Fruit fly (Drosophila melanogaster): ENCODE results near the gene Taf4.

The Taf4 gene

dm6 chr3L:16156788-16157208, 43.8 kb downstream of the Taf4 start (continued):
- no peak for TF ChIP-seq so (GFP tag; IDR thresholded peaks at IDR 0.05)
- TF ChIP-seq CG3163 (GFP tag; optimal IDR thresholded peaks at IDR 0.05) = no peak
- TF ChIP-seq CG11560 (tag; IDR thresholded peaks at IDR 0.05) = no peak
- TF ChIP-seq MBD-R2 (GFP tag; IDR thresholded peaks at IDR 0.05) = 0 out of 2 replicates have a peak, but pooled peaks have one; percentile 13
- TF ChIP-seq CG31441 (GFP tag; IDR thresholded peaks at IDR 0.05) = no peak
- no peak for TF ChIP-seq Chrac-16 (GFP tag; optimal IDR thresholded peaks at IDR 0.05)
- TF ChIP-seq pum (GFP tag; optimal IDR thresholded peaks at IDR 0.05) = no peak
- no peak for TF ChIP-seq CG6654 (GFP tag; optimal IDR thresholded peaks at IDR 0.05)
- no peak for TF ChIP-seq Hmx (GFP tag; optimal IDR thresholded peaks at IDR 0.05)
- TF ChIP-seq chinmo (GFP tag; IDR thresholded peaks at IDR 0.05; ENCODE audit: partially characterized antibody) = 0 out of 4 replicates have a peak, but pooled peaks have one; percentile 44
- no peak for TF ChIP-seq h (optimal IDR thresholded peaks at IDR 0.05)
- TF ChIP-seq CG13894 (tag; optimal IDR thresholded peaks at IDR 0.05) = peak; percentile 35
- peak; percentile 57 for TF ChIP-seq sug (tag; optimal IDR thresholded peaks at IDR 0.05)
- no peak for TF ChIP-seq Hand (GFP tag; optimal IDR thresholded peaks at IDR 0.05)
- peak; percentile 74 for TF ChIP-seq NFAT (GFP tag; IDR thresholded peaks at IDR 0.05)
- peak; percentile 77 for TF ChIP-seq sd (tag; optimal IDR thresholded peaks at IDR 0.05)
- peak; percentile 93 for TF ChIP-seq Med (GFP tag)
- no peak for TF ChIP-seq D19B (GFP tag; optimal IDR thresholded peaks at IDR 0.05)
- TF ChIP-seq CG12769 (tag; optimal IDR thresholded peaks at IDR 0.05) = peak; percentile 49
- no peak for TF ChIP-seq Dip2 (GFP tag; IDR thresholded peaks at IDR 0.05)
- no peak for TF ChIP-seq CG13424 (tag; optimal IDR thresholded peaks at IDR 0.05)
- no peak for TF ChIP-seq CG4328 (GFP tag; optimal IDR thresholded peaks at IDR 0.05)
- no peak for TF ChIP-seq slp2 (GFP tag; optimal IDR thresholded peaks at IDR 0.05)
- no peak for TF ChIP-seq ranshi (GFP tag; IDR thresholded peaks at IDR 0.05)
- TF ChIP-seq CG4707 (GFP tag; optimal IDR thresholded peaks at IDR 0.05) = no peak
- TF ChIP-seq CG10959 (GFP tag; IDR thresholded peaks at IDR 0.05) = no peak
- TF ChIP-seq GATAe (GFP tag; conservative IDR thresholded peaks at IDR 0.05) = peak; percentile 60; the same call in 1 of the 2 replicates
- TF ChIP-seq CG9817 (tag; optimal IDR thresholded peaks at IDR 0.05) = no peak
- TF ChIP-seq Drgx (GFP tag; IDR thresholded peaks at IDR 0.05) = peak; percentile 31; the same call in 1 of the 2 replicates
- TF ChIP-seq danr (GFP tag; IDR thresholded peaks at IDR 0.05) = no peak
- no peak for TF ChIP-seq schlank (tag; optimal IDR thresholded peaks at IDR 0.05)
- TF ChIP-seq sc (optimal IDR thresholded peaks at IDR 0.05) = no peak
- TF ChIP-seq sc (GFP tag; optimal IDR thresholded peaks at IDR 0.05) = no peak
- TF ChIP-seq vvl (GFP tag; IDR thresholded peaks at IDR 0.05) = peak; percentile 87
- TF ChIP-seq br (optimal IDR thresholded peaks at IDR 0.05) = no peak
- TF ChIP-seq CG10543 (GFP tag; optimal IDR thresholded peaks at IDR 0.05) = peak; percentile 46
- TF ChIP-seq exex (tag; optimal IDR thresholded peaks at IDR 0.05) = peak; percentile 50
- no peak for TF ChIP-seq lmd (GFP tag; IDR thresholded peaks at IDR 0.05)
- TF ChIP-seq rib (GFP tag; IDR thresholded peaks at IDR 0.05) = peak; percentile 79
- TF ChIP-seq CG8290 (GFP tag; optimal IDR thresholded peaks at IDR 0.05) = no peak
- peak in 1 of 2 experiments; percentile 26 for TF ChIP-seq CG8290 (tag; optimal IDR thresholded peaks at IDR 0.05)

dm6 chr3L:16157251-16158190, 44.5 kb downstream of the Taf4 start:
- TF ChIP-seq slp2 (GFP tag; optimal IDR thresholded peaks at IDR 0.05) (peak; percentile 20), CG12071 (GFP tag; optimal IDR thresholded peaks at IDR 0.05) (no peak), CG32532 (GFP tag; IDR thresholded peaks at IDR 0.05) (peak; percentile 20; the same call in 1 of the 2 replicates), CG6272 (GFP tag; IDR thresholded peaks at IDR 0.05) (no peak), CG16779 (GFP tag; IDR thresholded peaks at IDR 0.05) (no peak), CG7928 (GFP tag; optimal IDR thresholded peaks at IDR 0.05) (no peak), trem (tag; optimal IDR thresholded peaks at IDR 0.05) (peak; percentile 34), Dek (tag; optimal IDR thresholded peaks at IDR 0.05) (peak; percentile 44), pho (GFP tag; optimal IDR thresholded peaks at IDR 0.05) (peak; percentile 39), unc-4 (GFP tag; IDR thresholded peaks at IDR 0.05; ENCODE audit: partially characterized antibody) (no peak), Dbx (GFP tag; IDR thresholded peaks at IDR 0.05) (0 out of 3 replicates have a peak, but pooled peaks have one; percentile 22), Fer1 (GFP tag; optimal IDR thresholded peaks at IDR 0.05) (peak; percentile 59), CG3995 (GFP tag; optimal IDR thresholded peaks at IDR 0.05) (peak; percentile 3)

Data from whole organism, embryonic.